Worm (Caenorhabditis elegans) whole organism, young adult: ENCODE results near the gene clec-124.

Source experiments
- B0019.2 ChIP-seq: fragments of 200-800 bp; sonication (Bioruptor generic); conservative IDR thresholded peaks from 2 replicates; pipeline ENCODE4 v1.3.6; 2022; ENCODE audit warnings: missing genetic modification reagents, missing genetic modification characterization, missing compliant biosample characterization
- F55B11.4 ChIP-seq: sonication (generic microtip); optimal IDR thresholded peaks from 2 replicates; lab custom pipeline; 2016; ENCODE audit warnings: missing compliant biosample characterization, missing genetic modification characterization, borderline replicate concordance; ENCODE audit not compliant: insufficient read depth
- F57C9.4 ChIP-seq: sonication (generic microtip); optimal IDR thresholded peaks from 2 replicates; lab custom pipeline; 2017; ENCODE audit warnings: mild to moderate bottlenecking, missing genetic modification characterization, missing compliant biosample characterization
- atf-7 ChIP-seq: sonication (generic microtip); optimal IDR thresholded peaks from 2 replicates; lab custom pipeline; 2017; ENCODE audit warnings: mild to moderate bottlenecking, missing genetic modification characterization, missing compliant biosample characterization
- bed-2 ChIP-seq: fragments of 200-800 bp; sonication (Bioruptor generic); IDR thresholded peaks from 2 replicates; pipeline ENCODE4 v1.3.6; 2022; ENCODE audit warnings: missing genetic modification reagents, missing genetic modification characterization, missing compliant biosample characterization
- ceh-27 ChIP-seq: fragments of 200-800 bp; sonication (Bioruptor generic); optimal IDR thresholded peaks from 2 replicates; lab custom pipeline; 2018; ENCODE audit warnings: mild to moderate bottlenecking, missing genetic modification characterization, moderate library complexity, missing compliant biosample characterization
- ceh-91 ChIP-seq: fragments of 200-800 bp; sonication (Bioruptor generic); IDR thresholded peaks from 2 replicates; pipeline ENCODE4 v1.3.6; 2022; ENCODE audit warnings: missing genetic modification reagents, missing genetic modification characterization, missing compliant biosample characterization
- hsf-1 ChIP-seq: fragments of 200-800 bp; sonication (Bioruptor generic); IDR thresholded peaks from 2 replicates; pipeline ENCODE4 v1.3.6; 2022; ENCODE audit warnings: missing genetic modification reagents, missing genetic modification characterization, missing compliant biosample characterization
- pha-4 ChIP-seq: fragments of 150-350 bp; sonication (generic microtip); optimal IDR thresholded peaks from 2 replicates; lab custom pipeline; 2014; ENCODE audit warnings: missing biosample characterization, missing genetic modification reagents, missing genetic modification characterization
- repo-1 ChIP-seq: sonication (generic microtip); optimal IDR thresholded peaks from 2 replicates; lab custom pipeline; 2017; ENCODE audit warnings: mild to moderate bottlenecking, missing genetic modification characterization, missing compliant biosample characterization
- unc-62 ChIP-seq: fragments of 150-350 bp; optimal IDR thresholded peaks from 2 replicates; lab custom pipeline; 2014; ENCODE audit warnings: missing biosample characterization, missing genetic modification reagents, missing genetic modification characterization
- ztf-6 ChIP-seq: fragments of 200-800 bp; sonication (Bioruptor generic); IDR thresholded peaks from 2 replicates; pipeline ENCODE4 v1.3.6; 2022; ENCODE audit warnings: missing genetic modification reagents, missing genetic modification characterization, missing compliant biosample characterization

DNA sequence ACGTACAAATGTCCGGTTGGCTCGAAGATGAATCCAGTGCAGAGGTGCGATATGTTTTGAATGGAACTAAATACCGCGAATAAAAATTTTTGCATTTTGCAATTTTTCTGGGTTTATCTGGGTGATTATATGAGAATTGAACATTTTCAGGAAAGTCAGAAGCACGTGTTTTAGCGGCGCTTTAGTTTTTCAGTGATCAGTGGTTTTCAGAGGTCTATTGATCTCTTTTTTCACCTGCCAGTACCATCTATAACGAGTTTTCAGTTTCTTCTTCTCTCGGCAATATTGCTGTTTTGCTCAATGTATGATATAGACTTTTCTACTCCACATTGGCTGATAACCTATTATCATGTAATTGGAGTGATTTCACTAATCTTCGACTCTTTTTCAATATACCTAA, 37.6 kb downstream of the clec-124 start, which contains the start of gene sri-63:
- TF ChIP-seq hsf-1 (no peak), pha-4 (tag; lab: Kevin White, UChicago) (no peak), ceh-91 (GFP tag; lab: Robert Waterston, UW) (no peak), atf-7 (no peak), repo-1 (no peak), F55B11.4 (tag; lab: Kevin White, UChicago) (no peak), F57C9.4 (tag; lab: Kevin White, UChicago) (no peak), ztf-6 (GFP tag; lab: Robert Waterston, UW) (no peak), unc-62 (no peak), bed-2 (no peak), ceh-27 (GFP tag; lab: Kevin White, UChicago) (no peak), B0019.2 (GFP tag; lab: Robert Waterston, UW) (no peak)
